Fruit fly (Drosophila melanogaster) whole organism, adult: Measurements from ENCODE around the gene Klp61F.
A peak's percentile ranks its signal among the peaks of the same experiment; 100 is the strongest.

Experiments
- CG11617 ChIP-seq: fragments of 200-800 bp; sonication (Bioruptor generic); optimal IDR thresholded peaks from 2 replicates; lab custom pipeline; 2017; ENCODE audit warnings: mild to moderate bottlenecking, missing biosample characterization, missing genetic modification reagents, missing genetic modification characterization
- CG12768 ChIP-seq: fragments of 200-800 bp; sonication (Bioruptor generic); optimal IDR thresholded peaks from 2 replicates; lab custom pipeline; 2017; ENCODE audit warnings: missing biosample characterization, missing genetic modification characterization, mild to moderate bottlenecking, moderate library complexity, missing genetic modification reagents
- CG14711 ChIP-seq: fragments of 200-800 bp; sonication (Bioruptor generic); optimal IDR thresholded peaks from 2 replicates; lab custom pipeline; 2018; ENCODE audit warnings: missing biosample characterization, mild to moderate bottlenecking, missing genetic modification characterization, moderate library complexity
- CG1620 ChIP-seq: fragments of 200-800 bp; sonication (Bioruptor generic); optimal IDR thresholded peaks from 2 replicates; lab custom pipeline; 2016; ENCODE audit warnings: missing biosample characterization, missing genetic modification characterization
- CG33017 ChIP-seq: fragments of 200-800 bp; sonication (Bioruptor generic); optimal IDR thresholded peaks from 2 replicates; lab custom pipeline; 2018; ENCODE audit warnings: missing biosample characterization, mild to moderate bottlenecking, missing genetic modification characterization, moderate library complexity
- CG5204 ChIP-seq: fragments of 200-800 bp; sonication (Bioruptor generic); optimal IDR thresholded peaks from 2 replicates; lab custom pipeline; 2016; ENCODE audit warnings: missing biosample characterization, missing genetic modification characterization
- CG7045 ChIP-seq: fragments of 200-800 bp; sonication (Bioruptor generic); optimal IDR thresholded peaks from 2 replicates; lab custom pipeline; 2017; ENCODE audit warnings: missing biosample characterization, mild to moderate bottlenecking, missing genetic modification characterization
- CG7101 ChIP-seq: fragments of 200-800 bp; sonication (Bioruptor generic); optimal IDR thresholded peaks from 2 replicates; lab custom pipeline; 2018; ENCODE audit warnings: missing biosample characterization, mild to moderate bottlenecking, missing genetic modification characterization, moderate library complexity
- Clk ChIP-seq: fragments of 200-800 bp; sonication (Bioruptor generic); optimal IDR thresholded peaks from 2 replicates; lab custom pipeline; 2017; ENCODE audit warnings: missing biosample characterization, missing genetic modification characterization
- Crg-1 ChIP-seq: fragments of 200-800 bp; sonication (Bioruptor generic); optimal IDR thresholded peaks from 2 replicates; lab custom pipeline; 2016; ENCODE audit warnings: missing biosample characterization, missing genetic modification characterization
- Hr96 ChIP-seq: fragments of 200-800 bp; sonication (Bioruptor generic); optimal IDR thresholded peaks from 2 replicates; lab custom pipeline; 2016; ENCODE audit warnings: missing biosample characterization, missing genetic modification characterization
- Mnt ChIP-seq: fragments of 200-800 bp; sonication (Bioruptor generic); optimal IDR thresholded peaks from 2 replicates; lab custom pipeline; 2016; ENCODE audit warnings: missing biosample characterization, mild to moderate bottlenecking, missing genetic modification characterization
- bab1 ChIP-seq: fragments of 200-800 bp; sonication (Bioruptor generic); optimal IDR thresholded peaks from 3 replicates; lab custom pipeline; 2019; ENCODE audit warnings: missing biosample characterization, mild to moderate bottlenecking, missing genetic modification characterization, moderate library complexity
- cic ChIP-seq: fragments of 200-800 bp; sonication (Bioruptor generic); optimal IDR thresholded peaks from 2 replicates; lab custom pipeline; 2017; ENCODE audit warnings: missing biosample characterization, mild to moderate bottlenecking, missing genetic modification characterization, moderate library complexity
- cnc ChIP-seq, 2 experiments: fragments of >200 bp; optimal IDR thresholded peaks; 2 replicates each; lab custom pipeline; 2017
- kay ChIP-seq: fragments of 200-800 bp; sonication (Bioruptor generic); peaks from one replicate; lab custom pipeline; 2016; ENCODE audit warnings: missing biosample characterization, missing genetic modification characterization, borderline replicate concordance
- ovo ChIP-seq: fragments of 200-800 bp; sonication (Bioruptor generic); optimal IDR thresholded peaks from 2 replicates; lab custom pipeline; 2016; ENCODE audit warnings: missing biosample characterization, missing genetic modification characterization
- pad ChIP-seq: fragments of 200-800 bp; sonication (Bioruptor generic); optimal IDR thresholded peaks from 3 replicates; lab custom pipeline; 2017; ENCODE audit warnings: missing biosample characterization, missing genetic modification characterization, mild to moderate bottlenecking, moderate library complexity, missing genetic modification reagents
- tj ChIP-seq: fragments of 200-800 bp; sonication (Bioruptor generic); optimal IDR thresholded peaks from 3 replicates; lab custom pipeline; 2017; ENCODE audit warnings: missing biosample characterization, mild to moderate bottlenecking, missing genetic modification characterization, moderate library complexity
- toe ChIP-seq: fragments of 200-800 bp; sonication (Bioruptor generic); optimal IDR thresholded peaks from 2 replicates; lab custom pipeline; 2016; ENCODE audit warnings: missing biosample characterization, missing genetic modification characterization

The Klp61F gene

dm6 chr3L:1203855-1204431 is 41.8 kb downstream of the Klp61F start:
- no peak for TF ChIP-seq Hr96 (GFP tag; lab: Kevin White, UChicago)
- no peak for TF ChIP-seq toe (GFP tag; lab: Kevin White, UChicago)
- no peak for TF ChIP-seq cic (GFP tag; lab: Kevin White, UChicago)
- no peak for TF ChIP-seq ovo (GFP tag; lab: Kevin White, UChicago)
- no peak for TF ChIP-seq pad (GFP tag; lab: Kevin White, UChicago)
- no peak for TF ChIP-seq Mnt (GFP tag; lab: Kevin White, UChicago)

DNA sequence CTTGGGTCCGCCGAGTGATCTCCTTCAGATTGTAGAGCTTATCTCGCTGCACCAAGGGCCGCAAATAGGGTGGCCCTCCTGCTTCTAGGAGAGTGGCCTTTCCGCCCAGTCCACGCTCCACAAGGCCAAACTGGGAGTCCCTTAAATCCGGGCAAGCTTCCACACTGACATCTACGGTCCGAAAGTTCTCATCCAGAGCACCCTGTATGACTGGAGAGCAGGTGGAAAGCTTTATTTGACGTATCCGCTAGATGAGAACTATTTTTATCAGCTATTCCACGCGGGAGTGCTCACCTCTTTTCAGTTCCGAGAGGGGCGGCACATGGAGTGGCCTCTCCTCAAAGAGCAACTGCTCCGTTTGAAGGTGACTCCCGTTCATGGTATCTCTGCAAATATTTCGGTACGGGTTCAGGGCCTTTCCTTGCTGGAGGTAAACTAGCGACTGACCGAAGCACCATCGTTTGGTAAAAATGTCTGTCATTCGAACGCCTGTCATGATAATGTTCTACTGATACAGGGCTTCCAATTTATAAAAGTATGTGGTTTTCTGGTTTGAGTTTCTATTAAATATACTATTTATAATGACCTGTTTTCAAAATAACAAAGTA is 43.0 kb downstream of the Klp61F start, which contains the start of gene meep:
meep (minus strand) TSS at position 449 of the 608 bp plus-strand sequence.
- TF ChIP-seq cic (GFP tag; lab: Kevin White, UChicago) (peak; percentile 51), CG7101 (no peak)

DNA sequence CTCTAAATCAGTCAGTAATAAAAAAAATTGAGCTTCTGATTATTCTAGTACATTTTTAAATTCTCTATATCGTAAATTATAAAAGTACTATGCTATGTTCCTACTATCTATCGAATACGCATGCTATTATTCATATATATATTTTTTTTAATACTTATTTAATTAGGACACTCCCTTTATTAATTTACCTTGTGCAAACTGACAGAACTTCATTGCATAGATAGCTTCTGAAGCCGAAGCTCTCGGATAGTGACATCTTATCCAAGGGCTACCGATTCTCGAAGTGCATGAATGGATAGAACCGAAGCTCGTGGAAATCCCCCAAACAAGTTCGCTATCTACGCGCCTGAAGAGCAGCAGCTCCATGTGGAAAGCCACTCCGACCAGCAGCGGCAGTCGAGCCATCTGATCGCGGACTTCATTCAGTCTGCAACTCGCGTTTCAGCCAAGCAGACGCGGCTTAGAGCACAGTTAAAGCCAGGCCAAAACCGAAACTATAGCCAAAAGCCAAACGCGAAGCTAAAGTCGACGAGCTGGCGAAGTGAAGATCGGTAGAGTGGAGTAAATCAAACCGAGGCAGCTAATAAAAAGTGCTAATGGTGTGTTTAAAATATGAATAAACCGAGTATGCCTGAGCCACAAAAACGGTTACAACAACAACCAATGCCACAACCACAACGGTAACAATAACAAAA is 45.2 kb downstream of the Klp61F start, which contains the start of gene mwh:
mwh (plus strand) TSS at position 430 of the 695 bp plus-strand sequence.
- no peak for TF ChIP-seq CG12768 (GFP tag; lab: Kevin White, UChicago)
- TF ChIP-seq kay (GFP tag; lab: Kevin White, UChicago), result no peak
- no peak for TF ChIP-seq ovo (GFP tag; lab: Kevin White, UChicago)
- TF ChIP-seq CG7101, result no peak
- no peak for TF ChIP-seq bab1 (GFP tag; lab: Kevin White, UChicago)
- TF ChIP-seq CG5204, result no peak
- no peak for TF ChIP-seq CG1620 (GFP tag; lab: Kevin White, UChicago)
- TF ChIP-seq CG14711 (tag; lab: Kevin White, UChicago), result no peak
- TF ChIP-seq CG33017, result no peak
- TF ChIP-seq Crg-1 (GFP tag; lab: Kevin White, UChicago), result no peak
- no peak for TF ChIP-seq CG7045 (GFP tag; lab: Kevin White, UChicago)

DNA sequence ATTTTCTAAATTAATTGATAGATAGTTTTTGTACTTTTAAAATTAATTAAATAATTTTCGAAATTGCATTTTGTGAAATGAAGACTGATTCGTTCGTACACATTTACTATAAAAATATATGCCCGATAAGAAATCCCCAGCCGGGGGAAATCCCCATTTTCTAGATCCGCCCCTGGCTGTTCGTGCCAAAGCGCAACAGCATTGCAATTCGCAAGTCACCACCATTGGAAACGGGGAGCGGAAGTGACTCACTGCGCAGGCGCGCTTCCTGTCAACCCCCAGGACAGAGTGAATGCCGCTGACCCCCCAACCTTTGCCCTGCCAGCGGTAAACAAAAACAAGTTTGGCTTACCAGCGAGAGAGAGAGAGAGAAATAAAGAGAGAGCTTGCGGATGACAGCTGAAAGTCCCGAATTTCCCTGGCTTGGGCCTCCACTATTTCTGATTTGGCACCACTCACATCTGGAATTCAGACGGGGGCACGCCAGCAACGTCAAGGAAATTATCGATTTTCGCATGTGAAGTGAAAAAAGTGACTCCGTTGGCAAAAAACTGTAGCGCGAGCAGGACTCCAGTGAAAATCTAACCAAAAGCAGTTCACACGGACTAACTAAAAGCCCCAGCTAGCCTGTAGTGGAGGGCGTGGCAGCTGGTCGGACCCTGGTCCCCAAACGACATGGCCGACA is 49.7 kb downstream of the Klp61F start, which contains the start of gene Aplip1:
Aplip1 (plus strand) TSS at position 450 of the 685 bp plus-strand sequence.
- no peak for TF ChIP-seq CG7101
- peak; percentile 28 for TF ChIP-seq toe (GFP tag; lab: Kevin White, UChicago)

DNA sequence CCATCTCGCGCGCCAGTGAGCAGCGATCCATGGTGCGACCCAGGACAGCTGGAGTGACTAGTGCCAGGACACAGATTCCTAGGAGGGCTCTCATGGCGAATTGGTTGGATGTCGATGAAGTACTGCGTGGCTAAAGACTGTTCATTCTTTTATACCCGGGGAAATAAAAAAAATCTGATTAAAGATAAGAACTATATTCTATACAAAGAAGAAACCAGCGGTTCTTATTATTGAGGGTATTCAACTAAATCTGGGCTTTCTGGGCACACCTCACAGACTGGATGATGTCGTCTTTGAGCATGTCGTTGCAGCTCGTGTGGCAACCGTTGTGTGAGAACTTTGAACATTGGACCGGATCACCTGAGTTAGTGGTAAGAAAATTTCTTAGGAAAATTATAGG is 50.5 kb downstream of the Klp61F start, which contains the start of gene LysX:
LysX (minus strand) TSS at position 101 of the 400 bp plus-strand sequence.
- TF ChIP-seq CG33017, result no peak
- TF ChIP-seq bab1 (GFP tag; lab: Kevin White, UChicago), result no peak
- no peak for TF ChIP-seq cnc (optimal IDR thresholded peaks at IDR 0.05; lab: Kevin White, UChicago)
- TF ChIP-seq CG12768 (GFP tag; lab: Kevin White, UChicago), result no peak
- no peak for TF ChIP-seq pad (GFP tag; lab: Kevin White, UChicago)
- TF ChIP-seq cic (GFP tag; lab: Kevin White, UChicago), result no peak
- TF ChIP-seq Crg-1 (GFP tag; lab: Kevin White, UChicago), result no peak
- no peak for TF ChIP-seq CG14711 (tag; lab: Kevin White, UChicago)
- no peak for TF ChIP-seq CG11617 (GFP tag; lab: Kevin White, UChicago)
- TF ChIP-seq tj (GFP tag; lab: Kevin White, UChicago), result no peak
- TF ChIP-seq CG7045 (GFP tag; lab: Kevin White, UChicago), result no peak
- TF ChIP-seq toe (GFP tag; lab: Kevin White, UChicago), result no peak
- TF ChIP-seq CG7101, result no peak
- no peak for TF ChIP-seq CG5204
- TF ChIP-seq CG1620 (GFP tag; lab: Kevin White, UChicago), result no peak
- TF ChIP-seq Hr96 (GFP tag; lab: Kevin White, UChicago), result no peak
- TF ChIP-seq Mnt (GFP tag; lab: Kevin White, UChicago), result no peak
- no peak for TF ChIP-seq ovo (GFP tag; lab: Kevin White, UChicago)
- TF ChIP-seq kay (GFP tag; lab: Kevin White, UChicago), result no peak
- no peak for TF ChIP-seq Clk

DNA sequence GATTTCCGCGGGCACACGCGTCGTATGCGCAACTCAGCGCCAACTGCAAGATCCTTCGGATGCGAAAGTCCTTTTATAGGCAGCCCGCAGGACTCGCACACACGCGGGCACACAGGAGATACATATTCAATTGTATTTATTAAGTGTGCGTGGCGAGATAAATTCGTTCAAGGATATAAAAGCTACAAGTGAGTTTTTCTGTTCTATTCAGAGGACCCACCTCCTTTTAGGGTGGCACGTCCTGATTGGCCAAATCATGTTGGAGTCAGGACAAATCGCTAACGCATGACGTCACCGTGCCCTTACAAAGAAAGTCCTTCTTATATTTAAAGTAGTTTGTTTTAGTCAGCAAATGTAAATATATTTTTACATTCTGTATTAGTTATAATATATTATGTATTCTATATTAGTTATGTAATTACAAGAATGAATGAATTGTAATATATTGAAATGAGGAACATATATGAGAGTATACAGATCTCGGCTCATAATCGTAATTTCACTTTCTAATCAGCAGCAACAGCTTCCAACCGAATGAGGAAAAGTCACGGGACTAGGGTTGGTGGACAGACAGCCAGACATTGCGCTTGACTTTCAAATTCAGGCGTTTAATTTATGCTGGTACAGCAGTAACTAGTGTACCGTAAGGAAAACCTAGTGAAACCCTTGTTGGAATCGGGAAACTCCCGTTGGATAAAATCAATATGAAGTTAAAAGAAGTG is 52.4 kb downstream of the Klp61F start, which contains the start of gene Trhn:
Trhn (minus strand) TSS at position 51 of the 722 bp plus-strand sequence.
- TF ChIP-seq ovo (GFP tag; lab: Kevin White, UChicago), result no peak
- TF ChIP-seq cnc (optimal IDR thresholded peaks at IDR 0.05; lab: Kevin White, UChicago), result no peak
- TF ChIP-seq kay (GFP tag; lab: Kevin White, UChicago), result no peak
- no peak for TF ChIP-seq cic (GFP tag; lab: Kevin White, UChicago)
- no peak for TF ChIP-seq pad (GFP tag; lab: Kevin White, UChicago)
- TF ChIP-seq Hr96 (GFP tag; lab: Kevin White, UChicago), result no peak
- no peak for TF ChIP-seq CG11617 (GFP tag; lab: Kevin White, UChicago)
- no peak for TF ChIP-seq Mnt (GFP tag; lab: Kevin White, UChicago)
- TF ChIP-seq CG1620 (GFP tag; lab: Kevin White, UChicago), result no peak
- no peak for TF ChIP-seq Crg-1 (GFP tag; lab: Kevin White, UChicago)
- no peak for TF ChIP-seq CG7101
- no peak for TF ChIP-seq CG5204
